Fruit fly (Drosophila melanogaster) whole organism, embryonic: ENCODE data around the gene MtnD.

Experiments used
- Atf-2 ChIP-seq: fragments of 200-800 bp; sonication (Bioruptor generic); optimal IDR thresholded peaks from 2 replicates; lab custom pipeline; 2016; ENCODE audit warnings: missing biosample characterization, missing genetic modification characterization
- B-H2 ChIP-seq: fragments of 200-800 bp; sonication (Bioruptor generic); optimal IDR thresholded peaks from 2 replicates; lab custom pipeline; 2018; ENCODE audit warnings: missing biosample characterization, mild to moderate bottlenecking, missing genetic modification characterization
- C15 ChIP-seq: fragments of 200-800 bp; sonication (Bioruptor generic); IDR thresholded peaks from 3 replicates; pipeline ENCODE4 v1.3.6; 2022; ENCODE audit warnings: missing biosample characterization, missing genetic modification characterization
- CG11398 ChIP-seq: fragments of 200-800 bp; sonication (Bioruptor generic); optimal IDR thresholded peaks from 2 replicates; lab custom pipeline; 2016; ENCODE audit warnings: missing biosample characterization, missing genetic modification characterization
- CG13624 ChIP-seq: fragments of 200-800 bp; sonication (Bioruptor generic); optimal IDR thresholded peaks from 2 replicates; lab custom pipeline; 2016; ENCODE audit warnings: missing biosample characterization, missing genetic modification characterization
- CG15514 ChIP-seq: fragments of 200-800 bp; sonication (Bioruptor generic); optimal IDR thresholded peaks from 3 replicates; lab custom pipeline; 2017; ENCODE audit warnings: missing biosample characterization, missing genetic modification characterization, mild to moderate bottlenecking, moderate library complexity, missing genetic modification reagents
- CG1647 ChIP-seq: fragments of 200-800 bp; sonication (Bioruptor generic); optimal IDR thresholded peaks from 3 replicates; lab custom pipeline; 2016; ENCODE audit warnings: missing biosample characterization, missing genetic modification characterization
- CG2129 ChIP-seq: fragments of 200-800 bp; sonication (Bioruptor generic); IDR thresholded peaks from 2 replicates; pipeline ENCODE4 v1.3.6; 2022; ENCODE audit warnings: missing biosample characterization, missing genetic modification characterization; ENCODE audit not compliant: partially characterized antibody
- CG2202 ChIP-seq: fragments of 200-800 bp; sonication (Bioruptor generic); optimal IDR thresholded peaks from 2 replicates; lab custom pipeline; 2018; ENCODE audit warnings: missing biosample characterization, mild to moderate bottlenecking, missing genetic modification characterization
- CG2875 ChIP-seq: fragments of 200-800 bp; sonication (Bioruptor generic); optimal IDR thresholded peaks from 2 replicates; lab custom pipeline; 2017; ENCODE audit warnings: missing biosample characterization, mild to moderate bottlenecking, missing genetic modification characterization, missing genetic modification reagents
- CG31224 ChIP-seq: fragments of 200-800 bp; sonication (Bioruptor generic); IDR thresholded peaks from 2 replicates; pipeline ENCODE4 v1.3.6; 2022; ENCODE audit warnings: missing biosample characterization, missing genetic modification characterization
- CG33557 ChIP-seq: fragments of 200-800 bp; sonication (Bioruptor generic); optimal IDR thresholded peaks from 2 replicates; lab custom pipeline; 2019; ENCODE audit warnings: missing biosample characterization, mild to moderate bottlenecking, missing genetic modification characterization, moderate library complexity
- CG3726 ChIP-seq: fragments of 200-800 bp; sonication (Bioruptor generic); IDR thresholded peaks from 3 replicates; pipeline ENCODE4, ENCODE4 v1.3.6; 2022; ENCODE audit warnings: missing biosample characterization, missing genetic modification characterization
- CG42726 ChIP-seq: fragments of 200-800 bp; sonication (Bioruptor generic); IDR thresholded peaks from 2 replicates; pipeline ENCODE4 v1.3.6; 2022; ENCODE audit warnings: missing biosample characterization, missing genetic modification characterization; ENCODE audit not compliant: partially characterized antibody
- CG7556 ChIP-seq: fragments of 200-800 bp; sonication (Bioruptor generic); optimal IDR thresholded peaks from 2 replicates; lab custom pipeline; 2017; ENCODE audit warnings: missing biosample characterization, mild to moderate bottlenecking, missing genetic modification characterization
- CG7928 ChIP-seq: fragments of 200-800 bp; sonication (Bioruptor generic); optimal IDR thresholded peaks from 2 replicates; lab custom pipeline; 2017; ENCODE audit warnings: missing biosample characterization, mild to moderate bottlenecking, missing genetic modification characterization
- CG8281 ChIP-seq: fragments of 200-800 bp; sonication (Bioruptor generic); optimal IDR thresholded peaks from 2 replicates; lab custom pipeline; 2018; ENCODE audit warnings: missing biosample characterization, mild to moderate bottlenecking, missing genetic modification characterization, moderate library complexity
- CG8290 ChIP-seq, 3 experiments: fragments of 200-800 bp; sonication (Bioruptor generic); optimal IDR thresholded peaks; 2 replicates each; lab custom pipeline; 2016 to 2019; ENCODE audit warnings: missing biosample characterization in 3 of 3, missing genetic modification characterization in 3 of 3, mild to moderate bottlenecking in 2 of 3, moderate library complexity in 1 of 3
- CG9727 ChIP-seq: fragments of 200-800 bp; sonication (Bioruptor generic); optimal IDR thresholded peaks from 3 replicates; lab custom pipeline; 2017; ENCODE audit warnings: missing biosample characterization, mild to moderate bottlenecking, missing genetic modification characterization
- CoRest ChIP-seq: fragments of 200-800 bp; sonication (Bioruptor generic); optimal IDR thresholded peaks from 3 replicates; lab custom pipeline; 2018; ENCODE audit warnings: missing biosample characterization, mild to moderate bottlenecking, missing genetic modification characterization, moderate library complexity
- Drgx ChIP-seq: fragments of 200-800 bp; sonication (Bioruptor generic); IDR thresholded peaks from 2 replicates; pipeline ENCODE4 v1.3.6; 2022; ENCODE audit warnings: missing biosample characterization, missing genetic modification characterization
- E2f2 ChIP-seq: fragments of 200-800 bp; sonication (Bioruptor generic); IDR thresholded peaks from 2 replicates; pipeline ENCODE4 v1.3.6; 2022; ENCODE audit warnings: missing biosample characterization, missing genetic modification characterization
- Pdp1 ChIP-seq, 2 experiments: fragments of 200-800 bp; sonication (Bioruptor generic); optimal IDR thresholded peaks; 3 replicates each; lab custom pipeline; 2016; ENCODE audit warnings: missing biosample characterization in 2 of 2, missing genetic modification characterization in 2 of 2, mild to moderate bottlenecking in 1 of 2, moderate library complexity in 1 of 2
- Rfx ChIP-seq: fragments of 200-800 bp; sonication (Bioruptor generic); IDR thresholded peaks from 2 replicates; pipeline ENCODE4 v1.3.6; 2022; ENCODE audit warnings: missing biosample characterization, missing genetic modification characterization
- Ssrp ChIP-seq: fragments of 200-800 bp; sonication (Bioruptor generic); optimal IDR thresholded peaks from 2 replicates; lab custom pipeline; 2018; ENCODE audit warnings: missing biosample characterization, mild to moderate bottlenecking, missing genetic modification characterization, moderate library complexity
- bab2 ChIP-seq: fragments of 200-800 bp; sonication (Bioruptor generic); optimal IDR thresholded peaks from 2 replicates; lab custom pipeline; 2016; ENCODE audit warnings: missing biosample characterization, missing genetic modification characterization
- bowl ChIP-seq: fragments of 200-800 bp; sonication (Bioruptor generic); IDR thresholded peaks from 2 replicates; pipeline ENCODE4 v1.3.6; 2022; ENCODE audit warnings: missing biosample characterization, missing genetic modification characterization
- cg ChIP-seq: fragments of 200-800 bp; sonication (Bioruptor generic); optimal IDR thresholded peaks from 3 replicates; lab custom pipeline; 2019; ENCODE audit warnings: missing biosample characterization, mild to moderate bottlenecking, missing genetic modification characterization, moderate library complexity
- chinmo ChIP-seq: fragments of 200-800 bp; sonication (Bioruptor generic); IDR thresholded peaks from 4 replicates; pipeline ENCODE4 v1.3.6; 2022; ENCODE audit warnings: missing biosample characterization, missing genetic modification characterization; ENCODE audit not compliant: partially characterized antibody
- chn ChIP-seq: fragments of 200-800 bp; sonication (Bioruptor generic); optimal IDR thresholded peaks from 2 replicates; lab custom pipeline; 2016; ENCODE audit warnings: missing biosample characterization, missing genetic modification characterization
- dimm ChIP-seq: fragments of 200-800 bp; sonication (Bioruptor generic); IDR thresholded peaks from 2 replicates; pipeline ENCODE4 v1.3.6; 2022; ENCODE audit warnings: missing biosample characterization, missing genetic modification characterization
- dmrt11E ChIP-seq: fragments of 200-800 bp; sonication (Bioruptor generic); optimal IDR thresholded peaks from 3 replicates; lab custom pipeline; 2018; ENCODE audit warnings: missing biosample characterization, mild to moderate bottlenecking, missing genetic modification characterization, moderate library complexity
- gce ChIP-seq: fragments of 200-800 bp; sonication (Bioruptor generic); IDR thresholded peaks from 3 replicates; pipeline ENCODE4 v1.3.6; 2022; ENCODE audit warnings: missing biosample characterization, missing genetic modification characterization
- gcm ChIP-seq: fragments of 200-800 bp; sonication (Bioruptor generic); optimal IDR thresholded peaks from 2 replicates; lab custom pipeline; 2019; ENCODE audit warnings: missing biosample characterization, mild to moderate bottlenecking, missing genetic modification characterization, moderate library complexity
- gem ChIP-seq: fragments of 200-800 bp; sonication (Bioruptor generic); optimal IDR thresholded peaks from 2 replicates; lab custom pipeline; 2019; ENCODE audit warnings: missing biosample characterization, mild to moderate bottlenecking, missing genetic modification characterization, moderate library complexity
- gro ChIP-seq: fragments of 200-800 bp; sonication (Bioruptor generic); optimal IDR thresholded peaks from 2 replicates; lab custom pipeline; 2016; ENCODE audit warnings: missing biosample characterization, missing genetic modification characterization
- gsb-n ChIP-seq: fragments of 200-800 bp; sonication (Bioruptor generic); optimal IDR thresholded peaks from 3 replicates; lab custom pipeline; 2018; ENCODE audit warnings: missing biosample characterization, mild to moderate bottlenecking, missing genetic modification characterization
- hth ChIP-seq: fragments of >200 bp; optimal IDR thresholded peaks from 2 replicates; lab custom pipeline; 2017; ENCODE audit warnings: inconsistent platforms
- kni ChIP-seq: fragments of 200-800 bp; sonication (Bioruptor generic); optimal IDR thresholded peaks from 3 replicates; lab custom pipeline; 2017; ENCODE audit warnings: mild to moderate bottlenecking, missing biosample characterization, missing genetic modification reagents, missing genetic modification characterization
- lola ChIP-seq, 3 experiments: fragments of >200 bp in 2 of 3; fragments of 200-800 bp in 1 of 3; sonication (Bioruptor generic) in 1 of 3; optimal IDR thresholded peaks; 2 replicates each; lab custom pipeline; 2017 to 2019; ENCODE audit warnings: missing biosample characterization in 3 of 3, missing genetic modification characterization in 3 of 3, mild to moderate bottlenecking in 1 of 3, moderate library complexity in 1 of 3
- nau ChIP-seq: fragments of 200-800 bp; sonication (Bioruptor generic); optimal IDR thresholded peaks from 3 replicates; lab custom pipeline; 2017; ENCODE audit warnings: missing biosample characterization, mild to moderate bottlenecking, missing genetic modification characterization, missing genetic modification reagents
- nom ChIP-seq: fragments of 200-800 bp; sonication (Bioruptor generic); optimal IDR thresholded peaks from 2 replicates; lab custom pipeline; 2017; ENCODE audit warnings: missing biosample characterization, missing genetic modification characterization, mild to moderate bottlenecking, moderate library complexity, missing genetic modification reagents
- odd ChIP-seq: fragments of 200-800 bp; sonication (Bioruptor generic); optimal IDR thresholded peaks from 2 replicates; lab custom pipeline; 2017; ENCODE audit warnings: missing biosample characterization, mild to moderate bottlenecking, missing genetic modification characterization
- sens ChIP-seq: fragments of 200-800 bp; sonication (Bioruptor generic); peaks from one replicate; lab custom pipeline; 2016; ENCODE audit warnings: missing biosample characterization, missing genetic modification characterization
- stwl ChIP-seq: fragments of 200-800 bp; sonication (Bioruptor generic); optimal IDR thresholded peaks from 3 replicates; lab custom pipeline; 2018; ENCODE audit warnings: missing biosample characterization, mild to moderate bottlenecking, missing genetic modification characterization, moderate library complexity
- sug ChIP-seq: fragments of 200-800 bp; optimal IDR thresholded peaks from 2 replicates; lab custom pipeline; 2019; ENCODE audit warnings: missing biosample characterization, mild to moderate bottlenecking, missing genetic modification characterization, moderate library complexity
- tx ChIP-seq: fragments of 200-800 bp; sonication (Bioruptor generic); optimal IDR thresholded peaks from 2 replicates; lab custom pipeline; 2016; ENCODE audit warnings: missing biosample characterization, missing genetic modification characterization
- vvl ChIP-seq: fragments of 200-800 bp; sonication (Bioruptor generic); IDR thresholded peaks from 2 replicates; pipeline ENCODE4 v1.3.6; 2022; ENCODE audit warnings: missing biosample characterization, missing genetic modification characterization

Gene MtnD

DNA sequence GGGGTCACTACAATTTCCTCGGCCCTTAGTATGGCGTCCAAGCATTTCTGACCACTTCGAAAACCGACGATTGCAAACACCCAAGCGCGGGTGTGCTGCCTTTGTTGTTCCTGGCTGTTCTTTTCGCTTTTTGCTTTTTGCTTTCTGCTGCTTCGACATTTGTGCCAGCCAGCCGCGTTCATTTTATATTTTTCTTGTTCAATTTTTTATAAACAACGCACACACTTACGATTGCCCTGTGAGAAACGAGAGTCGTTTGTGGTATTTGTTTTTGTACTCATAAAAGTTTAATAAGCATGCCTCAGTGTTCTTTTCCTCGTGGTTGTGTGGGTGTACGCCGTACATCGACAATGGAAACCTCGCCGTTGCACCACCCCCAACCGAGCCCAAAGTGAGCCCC lies 13.0 kb downstream of the MtnD start:
- TF ChIP-seq nom (GFP tag; lab: Kevin White, UChicago) = peak; percentile 13
- peak; percentile 49 for TF ChIP-seq Drgx (GFP tag; lab: Robert Waterston, UW)
- peak; percentile 40 for TF ChIP-seq cg (GFP tag; lab: Kevin White, UChicago)
- no peak for TF ChIP-seq gcm (GFP tag; lab: Kevin White, UChicago)
- TF ChIP-seq, all 482 proteins: peak for 3

DNA sequence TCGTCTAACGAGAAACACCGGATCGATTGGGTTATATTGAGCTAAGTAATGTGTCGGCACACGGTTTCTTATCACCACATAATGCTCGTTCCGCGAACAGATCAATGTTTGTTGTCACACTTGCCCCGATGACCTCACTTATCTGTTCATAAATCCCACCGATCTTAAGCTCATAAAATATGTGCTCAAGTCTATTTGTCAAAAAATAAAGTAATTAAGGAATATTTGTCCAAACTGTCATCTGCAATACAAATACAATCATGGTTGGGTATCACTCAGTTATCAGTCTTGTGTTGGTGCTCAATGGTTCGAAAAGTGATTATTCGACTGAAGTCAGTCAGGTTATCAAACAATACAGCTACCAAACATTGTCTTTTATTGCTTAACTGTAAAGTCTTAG lies 13.5 kb downstream of the MtnD start:
- TF ChIP-seq CG8281 (tag; lab: Kevin White, UChicago) = no peak
- peak; percentile 51 for TF ChIP-seq CG2202 (tag; lab: Kevin White, UChicago)
- TF ChIP-seq kni (GFP tag; lab: Kevin White, UChicago) = peak; percentile 27
- no peak for TF ChIP-seq Atf-2 (GFP tag; lab: Kevin White, UChicago)
- no peak for TF ChIP-seq nau
- TF ChIP-seq sens = peak; percentile 88
- TF ChIP-seq Ssrp (tag; lab: Kevin White, UChicago) = no peak
- no peak for TF ChIP-seq CG8290 (GFP tag; optimal IDR thresholded peaks at IDR 0.05; lab: Kevin White, UChicago)
- TF ChIP-seq CG8290 (tag; optimal IDR thresholded peaks at IDR 0.05; lab: Kevin White, UChicago) = peak in 1 of 2 experiments; percentile 22
- TF ChIP-seq stwl (tag; lab: Kevin White, UChicago) = peak; percentile 19
- TF ChIP-seq bowl (GFP tag; lab: Robert Waterston, UW) = no peak
- TF ChIP-seq Rfx (GFP tag; lab: Robert Waterston, UW) = no peak
- no peak for TF ChIP-seq CG2129
- TF ChIP-seq sug = no peak
- TF ChIP-seq CG2875 (GFP tag; lab: Kevin White, UChicago) = peak; percentile 13
- TF ChIP-seq cg (GFP tag; lab: Kevin White, UChicago) = peak; percentile 20
- TF ChIP-seq gro (GFP tag; lab: Kevin White, UChicago) = peak; percentile 34
- TF ChIP-seq tx (GFP tag; lab: Kevin White, UChicago) = no peak
- TF ChIP-seq Pdp1 (GFP tag; optimal IDR thresholded peaks at IDR 0.05; lab: Kevin White, UChicago) = peak in 1 of 2 experiments; percentile 41
- no peak for TF ChIP-seq B-H2
- no peak for TF ChIP-seq gce (GFP tag; lab: Robert Waterston, UW)
- peak; percentile 75 for TF ChIP-seq dmrt11E (tag; lab: Kevin White, UChicago)
- TF ChIP-seq CG33557 (GFP tag; lab: Kevin White, UChicago) = peak; percentile 32
- no peak for TF ChIP-seq hth (lab: Kevin White, UChicago)
- no peak for TF ChIP-seq dimm (GFP tag; lab: Robert Waterston, UW)
- TF ChIP-seq lola (GFP tag; optimal IDR thresholded peaks at IDR 0.05; lab: Kevin White, UChicago) = peak in 1 of 3 experiments; percentile 35
- peak; percentile 26 for TF ChIP-seq gsb-n (tag; lab: Kevin White, UChicago)
- TF ChIP-seq CG7928 = no peak
- TF ChIP-seq CG42726 (GFP tag; lab: Robert Waterston, UW) = no peak
- no peak for TF ChIP-seq CG31224 (GFP tag; lab: Robert Waterston, UW)
- no peak for TF ChIP-seq chn
- 0 out of 4 replicates have a peak, but pooled peaks have one; percentile 14 for TF ChIP-seq chinmo (GFP tag; lab: Robert Waterston, UW)
- no peak for TF ChIP-seq CG1647 (GFP tag; lab: Kevin White, UChicago)
- peak; percentile 52 for TF ChIP-seq CG9727 (GFP tag; lab: Kevin White, UChicago)
- peak; percentile 37 for TF ChIP-seq gem (tag; lab: Kevin White, UChicago)
- TF ChIP-seq CG7556 (GFP tag; lab: Kevin White, UChicago) = no peak
- TF ChIP-seq CG11398 (GFP tag; lab: Kevin White, UChicago) = no peak
- no peak for TF ChIP-seq vvl (GFP tag; lab: Robert Waterston, UW)
- TF ChIP-seq odd = peak; percentile 54
- TF ChIP-seq CoRest (tag; lab: Kevin White, UChicago) = no peak
- TF ChIP-seq E2f2 (GFP tag; lab: Robert Waterston, UW) = no peak
- no peak for TF ChIP-seq CG15514 (GFP tag; lab: Kevin White, UChicago)
- TF ChIP-seq CG13624 (GFP tag; lab: Kevin White, UChicago) = no peak
- TF ChIP-seq bab2 = no peak
- TF ChIP-seq C15 (GFP tag; lab: Robert Waterston, UW) = no peak
- no peak for TF ChIP-seq CG3726 (GFP tag; lab: Robert Waterston, UW)
